Worm (Caenorhabditis elegans) whole organism, L2 larva: ENCODE results near the gene srxa-10.

Source experiments
- C34F6.9 ChIP-seq: fragments of 150-350 bp; optimal IDR thresholded peaks from 2 replicates; lab custom pipeline; 2014; ENCODE audit warnings: missing biosample characterization, missing genetic modification characterization
- R02D3.7 ChIP-seq: fragments of 150-350 bp; optimal IDR thresholded peaks from 2 replicates; lab custom pipeline; 2014; ENCODE audit warnings: missing biosample characterization, missing genetic modification characterization
- Y55F3AM.14 ChIP-seq: fragments of 200-800 bp; sonication (Bioruptor generic); optimal IDR thresholded peaks from 2 replicates; lab custom pipeline; 2018; ENCODE audit warnings: mild to moderate bottlenecking, missing genetic modification characterization, missing compliant biosample characterization
- ZK546.5 ChIP-seq: sonication (generic microtip); optimal IDR thresholded peaks from 2 replicates; lab custom pipeline; 2017; ENCODE audit warnings: missing biosample characterization, missing genetic modification characterization
- aly-2 ChIP-seq: fragments of 150-350 bp; optimal IDR thresholded peaks from 2 replicates; lab custom pipeline; 2014; ENCODE audit warnings: missing biosample characterization, missing genetic modification characterization
- ama-1 ChIP-seq: fragments of 150-350 bp; optimal IDR thresholded peaks from 2 replicates; lab custom pipeline; 2018; ENCODE audit warnings: inconsistent platforms
- ceh-16 ChIP-seq: fragments of 150-350 bp; optimal IDR thresholded peaks from 2 replicates; lab custom pipeline; 2014; ENCODE audit warnings: missing biosample characterization, missing genetic modification characterization
- ceh-82 ChIP-seq: fragments of 150-350 bp; optimal IDR thresholded peaks from 2 replicates; lab custom pipeline; 2014; ENCODE audit warnings: missing biosample characterization, missing genetic modification characterization
- egl-27 ChIP-seq: sonication (generic microtip); optimal IDR thresholded peaks from 3 replicates; lab custom pipeline; 2017; ENCODE audit warnings: missing biosample characterization, missing genetic modification reagents, missing genetic modification characterization
- elt-1 ChIP-seq: fragments of 150-350 bp; optimal IDR thresholded peaks from 2 replicates; lab custom pipeline; 2014; ENCODE audit warnings: missing biosample characterization, missing genetic modification characterization
- elt-3 ChIP-seq: sonication (generic microtip); optimal IDR thresholded peaks from 2 replicates; lab custom pipeline; 2017; ENCODE audit warnings: missing biosample characterization, missing genetic modification characterization
- gmeb-1 ChIP-seq: fragments of 150-350 bp; optimal IDR thresholded peaks from 2 replicates; lab custom pipeline; 2014; ENCODE audit warnings: missing biosample characterization, missing genetic modification characterization
- lin-13 ChIP-seq: fragments of 150-350 bp; optimal IDR thresholded peaks from 2 replicates; lab custom pipeline; 2014; ENCODE audit warnings: missing biosample characterization, missing genetic modification reagents, missing genetic modification characterization
- lin-39 ChIP-seq: fragments of 150-350 bp; optimal IDR thresholded peaks from 2 replicates; lab custom pipeline; 2014; ENCODE audit warnings: missing biosample characterization, missing genetic modification reagents, missing genetic modification characterization
- lsy-2 ChIP-seq, 2 experiments: fragments of 150-350 bp in 1 of 2; sonication (generic microtip) in 1 of 2; optimal IDR thresholded peaks; 2 replicates each; lab custom pipeline; 2014 to 2017; ENCODE audit warnings: missing biosample characterization in 2 of 2, missing genetic modification characterization in 2 of 2
- mbf-1 ChIP-seq: sonication (generic microtip); optimal IDR thresholded peaks from 2 replicates; lab custom pipeline; 2017; ENCODE audit warnings: missing biosample characterization, missing genetic modification characterization
- mdl-1 ChIP-seq, 2 experiments: fragments of 150-350 bp in 1 of 2; sonication (generic microtip) in 1 of 2; optimal IDR thresholded peaks; 2 replicates each; lab custom pipeline; 2017; ENCODE audit warnings: missing biosample characterization in 2 of 2, missing genetic modification characterization in 2 of 2
- nhr-11 ChIP-seq: fragments of 150-350 bp; optimal IDR thresholded peaks from 2 replicates; lab custom pipeline; 2014; ENCODE audit warnings: missing biosample characterization, missing genetic modification characterization
- nhr-12 ChIP-seq: fragments of 150-350 bp; optimal IDR thresholded peaks from 2 replicates; lab custom pipeline; 2014; ENCODE audit warnings: missing biosample characterization, missing genetic modification characterization
- nhr-129 ChIP-seq: fragments of 150-350 bp; optimal IDR thresholded peaks from 2 replicates; lab custom pipeline; 2014; ENCODE audit warnings: missing biosample characterization, missing genetic modification characterization
- nhr-21 ChIP-seq: fragments of 150-350 bp; optimal IDR thresholded peaks from 2 replicates; lab custom pipeline; 2014; ENCODE audit warnings: missing biosample characterization, missing genetic modification characterization
- nhr-23 ChIP-seq: fragments of 150-350 bp; optimal IDR thresholded peaks from 2 replicates; lab custom pipeline; 2014; ENCODE audit warnings: missing biosample characterization, missing genetic modification reagents, missing genetic modification characterization
- nhr-237 ChIP-seq: fragments of 150-350 bp; optimal IDR thresholded peaks from 2 replicates; lab custom pipeline; 2014; ENCODE audit warnings: missing biosample characterization, missing genetic modification characterization
- nhr-25 ChIP-seq: fragments of 150-350 bp; sonication (generic microtip); optimal IDR thresholded peaks from 3 replicates; lab custom pipeline; 2014; ENCODE audit warnings: missing biosample characterization, missing genetic modification characterization
- peb-1 ChIP-seq: fragments of 150-350 bp; optimal IDR thresholded peaks from 2 replicates; lab custom pipeline; 2014; ENCODE audit warnings: missing biosample characterization, missing genetic modification characterization
- sem-4 ChIP-seq: fragments of 150-350 bp; optimal IDR thresholded peaks from 2 replicates; lab custom pipeline; 2014; ENCODE audit warnings: missing biosample characterization, missing genetic modification reagents, missing genetic modification characterization
- skn-1 ChIP-seq: sonication (generic microtip); optimal IDR thresholded peaks from 2 replicates; lab custom pipeline; 2017; ENCODE audit warnings: missing biosample characterization, missing genetic modification characterization
- sma-3 ChIP-seq: sonication (generic microtip); optimal IDR thresholded peaks from 2 replicates; lab custom pipeline; 2016; ENCODE audit warnings: missing genetic modification reagents, missing genetic modification characterization, missing compliant biosample characterization
- sma-9 ChIP-seq, 2 experiments: fragments of 150-350 bp in 1 of 2; sonication (generic microtip) in 1 of 2; optimal IDR thresholded peaks; 2 replicates each; lab custom pipeline; 2014 to 2016; ENCODE audit warnings: missing genetic modification characterization in 2 of 2, mild to moderate bottlenecking in 1 of 2, missing biosample characterization in 1 of 2, missing compliant biosample characterization in 1 of 2, missing genetic modification reagents in 1 of 2, moderate library complexity in 1 of 2
- snpc-4 ChIP-seq: fragments of 150-350 bp; optimal IDR thresholded peaks from 2 replicates; lab custom pipeline; 2014; ENCODE audit warnings: missing biosample characterization, missing genetic modification characterization
- unc-39 ChIP-seq: fragments of 150-350 bp; optimal IDR thresholded peaks from 2 replicates; lab custom pipeline; 2014; ENCODE audit warnings: missing biosample characterization, missing genetic modification characterization
- unc-55 ChIP-seq: fragments of 150-350 bp; sonication (generic microtip); optimal IDR thresholded peaks from 3 replicates; lab custom pipeline; 2014; ENCODE audit warnings: missing biosample characterization, missing genetic modification reagents, missing genetic modification characterization
- unc-62 ChIP-seq: fragments of 150-350 bp; optimal IDR thresholded peaks from 2 replicates; lab custom pipeline; 2014; ENCODE audit warnings: missing biosample characterization, missing genetic modification reagents, missing genetic modification characterization
- zag-1 ChIP-seq: fragments of 150-350 bp; optimal IDR thresholded peaks from 2 replicates; lab custom pipeline; 2014; ENCODE audit warnings: missing biosample characterization, missing genetic modification characterization
- ztf-4 ChIP-seq: fragments of 150-350 bp; optimal IDR thresholded peaks from 2 replicates; lab custom pipeline; 2014; ENCODE audit warnings: missing biosample characterization, missing genetic modification characterization

srxa-10 gene

DNA sequence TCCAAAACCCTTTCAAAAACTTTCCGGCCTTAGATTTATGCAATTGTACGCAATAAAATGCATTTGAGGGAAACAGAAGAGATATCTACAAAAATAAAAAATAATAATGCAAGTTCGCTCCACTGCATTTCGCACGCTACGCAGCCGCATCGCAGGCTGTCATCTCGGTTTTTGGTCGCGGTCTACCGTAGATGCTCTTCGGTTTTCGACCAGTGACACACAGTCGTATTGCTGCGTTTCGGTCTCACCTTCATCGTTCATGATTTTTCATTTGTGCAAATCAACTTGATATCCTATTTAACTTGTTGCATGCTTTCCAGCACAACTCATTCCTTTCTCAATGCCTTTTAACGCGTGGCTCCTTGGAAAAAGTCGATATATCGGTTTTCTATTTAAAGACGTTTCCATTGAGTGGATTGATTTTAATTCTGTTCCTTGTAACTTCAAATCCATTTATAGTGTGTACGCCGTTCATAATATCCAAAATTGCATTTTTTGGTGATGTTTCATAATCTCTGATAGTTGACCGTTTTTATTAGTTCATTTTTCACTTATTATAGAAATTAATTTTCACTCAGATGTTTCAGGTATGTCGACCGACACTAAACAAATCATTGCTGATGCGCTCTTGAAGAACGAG lies 15.6 kb downstream of the srxa-10 start, which contains the start of gene vha-1 (continued):
- TF ChIP-seq ama-1 (lab: Kevin White, UChicago) (peak; percentile 78), sem-4 (no peak), nhr-23 (no peak), unc-62 (GFP tag; lab: Kevin White, UChicago) (no peak), elt-3 (tag; lab: Kevin White, UChicago) (no peak), elt-1 (tag; lab: Kevin White, UChicago) (no peak), ZK546.5 (tag; lab: Kevin White, UChicago) (peak; percentile 42), nhr-11 (tag; lab: Kevin White, UChicago) (no peak)
- TF ChIP-seq, all 48 proteins: peak for 26

DNA sequence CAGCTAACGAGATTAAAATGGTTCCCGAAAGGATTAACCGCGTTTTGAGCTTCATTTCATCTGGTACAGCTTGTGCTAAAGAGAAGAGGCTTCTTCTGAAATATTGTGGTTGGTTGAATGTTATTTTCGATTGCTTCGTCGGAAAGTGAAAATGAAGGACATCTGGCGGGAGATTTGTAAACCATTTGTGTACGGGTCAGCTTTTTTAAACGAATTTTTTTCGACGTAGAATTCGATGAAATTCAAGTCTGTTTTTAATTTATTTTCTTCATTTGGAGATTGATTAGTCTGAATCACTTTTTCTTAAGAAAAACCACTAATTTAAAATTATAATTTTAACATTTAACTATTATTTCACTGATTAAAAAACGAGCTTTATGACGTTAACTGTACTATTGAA lies 16.1 kb downstream of the srxa-10 start, which contains the start of gene sqv-3:
sqv-3 (minus strand) TSS at position 101 of the 400 bp plus-strand sequence.
- no peak for TF ChIP-seq peb-1
- no peak for TF ChIP-seq ztf-4
- no peak for TF ChIP-seq nhr-11 (tag; lab: Kevin White, UChicago)
- TF ChIP-seq nhr-12 (tag; lab: Kevin White, UChicago): no peak
- no peak for TF ChIP-seq zag-1 (tag; lab: Kevin White, UChicago)
- TF ChIP-seq sma-9 (GFP tag; optimal IDR thresholded peaks at IDR 0.05; lab: Kevin White, UChicago): no peak
- TF ChIP-seq sma-9 (tag; optimal IDR thresholded peaks at IDR 0.05; lab: Kevin White, UChicago): no peak
- TF ChIP-seq ceh-16: no peak
- TF ChIP-seq skn-1 (tag; lab: Kevin White, UChicago): no peak
- no peak for TF ChIP-seq unc-39 (tag; lab: Kevin White, UChicago)
- TF ChIP-seq lin-13 (GFP tag; lab: Kevin White, UChicago): no peak
- TF ChIP-seq unc-62 (GFP tag; lab: Kevin White, UChicago): no peak
- no peak for TF ChIP-seq aly-2 (tag; lab: Kevin White, UChicago)

DNA sequence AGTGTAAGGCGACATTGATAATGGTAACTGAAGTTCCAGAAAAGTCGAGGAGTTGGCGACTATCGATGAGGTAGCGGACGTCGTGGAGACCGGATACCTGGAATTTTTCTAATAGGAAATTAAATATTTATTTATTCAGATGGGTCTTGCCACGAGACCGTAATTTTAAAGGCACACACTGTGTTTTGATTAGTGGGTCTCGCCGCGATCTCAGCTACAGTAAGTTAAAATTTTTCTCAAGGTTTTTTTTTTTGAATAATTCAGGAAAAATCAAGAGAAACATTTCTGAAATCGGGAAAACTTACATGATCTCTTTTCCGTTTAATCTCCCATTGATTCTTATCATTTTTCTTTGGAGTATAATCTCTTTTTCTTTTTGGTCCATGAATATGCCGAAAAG lies 17.3 kb downstream of the srxa-10 start:
- TF ChIP-seq Y55F3AM.14 (no peak), egl-27 (tag; lab: Kevin White, UChicago) (no peak), C34F6.9 (tag; lab: Kevin White, UChicago) (no peak)

DNA sequence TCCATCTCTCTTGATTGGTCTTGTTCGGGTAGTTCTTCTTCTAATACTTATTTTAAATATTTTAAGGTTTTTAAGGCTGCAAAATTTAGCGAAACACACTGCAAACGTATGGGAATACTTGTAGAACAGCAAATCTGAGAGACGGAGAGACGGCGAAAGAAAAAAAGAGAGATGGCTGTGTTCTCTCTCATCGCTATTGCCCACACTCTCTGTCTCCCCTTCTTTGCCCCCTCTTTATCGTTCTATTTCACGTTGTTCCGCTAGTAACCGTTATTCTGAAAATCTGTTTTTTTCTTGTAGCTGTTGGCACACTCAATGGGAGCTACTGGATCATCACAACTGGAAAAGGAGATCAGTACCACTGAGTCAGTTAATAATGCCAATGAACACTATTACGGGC lies 20.0 kb downstream of the srxa-10 start, which contains the start of gene usp-46:
usp-46 (plus strand) TSS at position 301 of the 400 bp plus-strand sequence.
- TF ChIP-seq lsy-2 (tag; optimal IDR thresholded peaks at IDR 0.05; lab: Kevin White, UChicago): peak in 1 of 2 experiments; percentile 15
- no peak for TF ChIP-seq nhr-23
- TF ChIP-seq nhr-21: no peak
- TF ChIP-seq C34F6.9 (tag; lab: Kevin White, UChicago): peak; percentile 22
- no peak for TF ChIP-seq lin-39 (tag; lab: Kevin White, UChicago)
- TF ChIP-seq gmeb-1 (tag; lab: Kevin White, UChicago): no peak
- peak; percentile 5 for TF ChIP-seq nhr-129 (tag; lab: Kevin White, UChicago)
- no peak for TF ChIP-seq mdl-1 (tag; optimal IDR thresholded peaks at IDR 0.05; lab: Kevin White, UChicago)

DNA sequence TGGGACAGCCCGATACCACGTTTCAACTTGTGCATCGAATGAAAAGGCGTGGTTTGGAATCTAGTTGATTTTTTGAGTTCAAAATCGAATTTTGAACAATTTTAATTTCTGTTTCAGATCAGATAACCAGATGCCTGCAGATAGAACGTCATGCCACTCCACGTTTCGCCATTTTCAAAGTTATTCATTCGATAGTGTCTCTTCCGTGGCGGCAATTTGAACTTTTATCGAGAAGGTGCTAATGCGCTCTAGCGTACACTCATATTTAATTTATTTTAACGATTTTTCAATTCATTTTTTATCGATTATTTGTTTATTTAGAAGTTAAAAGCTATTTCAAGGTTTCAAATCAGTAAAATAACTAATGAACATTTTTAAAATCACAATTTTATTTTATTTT lies 20.4 kb downstream of the srxa-10 start:
- TF ChIP-seq aly-2 (tag; lab: Kevin White, UChicago): no peak
- no peak for TF ChIP-seq R02D3.7 (tag; lab: Kevin White, UChicago)
- peak; percentile 27 for TF ChIP-seq unc-55 (GFP tag; lab: Kevin White, UChicago)
- peak in 1 of 2 experiments; percentile 39 for TF ChIP-seq lsy-2 (tag; optimal IDR thresholded peaks at IDR 0.05; lab: Kevin White, UChicago)
- TF ChIP-seq gmeb-1 (tag; lab: Kevin White, UChicago): peak; percentile 59

DNA sequence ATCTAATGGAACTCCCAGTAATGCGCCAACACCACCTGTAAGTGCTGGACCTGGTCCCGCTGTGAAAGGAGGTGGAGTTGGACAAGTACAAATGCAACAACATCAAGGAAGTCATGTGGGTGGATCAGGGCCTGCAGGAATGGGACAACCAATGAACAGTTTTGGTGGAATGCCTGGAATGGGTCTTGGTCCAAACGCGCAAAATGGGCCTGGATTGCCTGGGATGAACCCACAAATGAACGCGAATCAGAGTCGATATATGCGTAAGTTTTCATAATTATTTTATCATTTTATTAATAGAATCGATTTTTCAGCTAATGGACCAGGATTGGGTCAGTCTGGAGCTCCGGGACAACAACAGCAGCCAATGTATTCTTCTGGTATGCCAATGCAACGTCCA lies 24.0 kb downstream of the srxa-10 start:
- TF ChIP-seq ceh-82 (tag; lab: Kevin White, UChicago) (no peak), nhr-21 (no peak)

DNA sequence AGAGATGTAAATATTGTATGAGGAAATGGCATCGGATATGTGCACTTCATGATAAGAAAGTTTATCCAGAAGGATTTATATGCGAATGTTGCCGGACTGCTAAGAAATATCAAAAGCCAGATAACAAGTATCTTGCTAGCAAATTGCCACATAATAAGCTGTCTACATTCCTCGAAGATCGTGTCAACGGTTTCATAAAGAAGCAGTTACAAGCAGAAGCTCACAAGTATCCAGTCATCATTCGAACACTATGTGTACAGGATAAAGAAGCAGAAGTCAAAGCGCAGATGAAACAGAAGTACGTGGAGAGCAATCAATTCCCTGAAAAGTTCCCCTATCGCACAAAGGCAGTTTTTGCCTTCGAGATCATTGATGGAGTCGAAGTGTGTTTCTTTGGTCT lies 25.8 kb downstream of the srxa-10 start:
- TF ChIP-seq mbf-1 (no peak), sma-3 (GFP tag; lab: Kevin White, UChicago) (no peak), nhr-21 (no peak), nhr-11 (tag; lab: Kevin White, UChicago) (no peak), nhr-237 (tag; lab: Kevin White, UChicago) (no peak), ama-1 (lab: Kevin White, UChicago) (no peak), snpc-4 (no peak), nhr-25 (tag; lab: Kevin White, UChicago) (no peak), skn-1 (tag; lab: Kevin White, UChicago) (no peak), ZK546.5 (tag; lab: Kevin White, UChicago) (no peak), lin-39 (tag; lab: Kevin White, UChicago) (no peak), Y55F3AM.14 (no peak)
